Worm (Caenorhabditis elegans): Measurements from ENCODE around the gene hcf-1.

Gene hcf-1

ce11 chrIV:7727258-7727657 lies 46.8 kb downstream of the hcf-1 start:
- TF ChIP-seq pqm-1 (tag; optimal IDR thresholded peaks at IDR 0.05): no peak
- TF ChIP-seq mml-1 (tag; optimal IDR thresholded peaks at IDR 0.05): no peak
- TF ChIP-seq nhr-43 (tag; optimal IDR thresholded peaks at IDR 0.05; ENCODE audit: poor library complexity, severe bottlenecking): no peak
- no peak for TF ChIP-seq egl-27 (tag; optimal IDR thresholded peaks at IDR 0.05)
- no peak for TF ChIP-seq ztf-4 (tag; optimal IDR thresholded peaks at IDR 0.05)
- TF ChIP-seq elt-3 (tag; optimal IDR thresholded peaks at IDR 0.05): no peak
- no peak for TF ChIP-seq elt-1 (tag; optimal IDR thresholded peaks at IDR 0.05)
- no peak for TF ChIP-seq ceh-9 (tag; optimal IDR thresholded peaks at IDR 0.05)
- no peak for TF ChIP-seq pha-4 (tag; optimal IDR thresholded peaks at IDR 0.05)
- TF ChIP-seq egl-5 (tag; optimal IDR thresholded peaks at IDR 0.05): no peak

DNA sequence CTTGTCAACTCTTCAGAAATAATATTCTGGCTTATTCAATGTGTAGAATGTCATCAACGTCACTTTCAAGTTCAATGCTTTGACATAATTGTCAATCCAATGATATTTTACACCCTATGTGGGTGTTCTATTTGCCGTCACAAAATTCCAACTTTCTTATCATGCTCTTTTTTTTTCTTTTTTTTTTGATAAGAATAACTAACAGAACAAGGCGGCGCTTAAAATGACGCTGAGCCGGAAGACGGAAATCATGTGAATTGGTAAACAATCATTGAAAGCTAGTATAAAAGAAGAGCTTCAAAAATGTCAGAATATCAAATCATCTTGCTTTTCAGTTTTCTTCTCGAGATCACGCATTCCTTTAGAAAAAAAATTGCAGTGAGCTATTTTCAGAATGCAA lies 47.8 kb downstream of the hcf-1 start, which contains the start of gene C50F7.5:
Gene C50F7.5 (plus strand): TSS at position 395 of the 400 bp plus-strand sequence.
- no peak for TF ChIP-seq hmg-11 (tag; optimal IDR thresholded peaks at IDR 0.05)
- no peak for TF ChIP-seq R02D3.7 (tag; optimal IDR thresholded peaks at IDR 0.05)
- no peak for TF ChIP-seq mdl-1 (tag; optimal IDR thresholded peaks at IDR 0.05)
- TF ChIP-seq pqm-1 (tag; optimal IDR thresholded peaks at IDR 0.05): peak; percentile 8
- no peak for TF ChIP-seq elt-3 (tag; optimal IDR thresholded peaks at IDR 0.05)
- TF ChIP-seq elt-2 (tag; optimal IDR thresholded peaks at IDR 0.05): peak; percentile 56
- TF ChIP-seq eor-1 (tag; optimal IDR thresholded peaks at IDR 0.05): no peak
- TF ChIP-seq sea-2 (GFP tag; optimal IDR thresholded peaks at IDR 0.05): no peak
- no peak for TF ChIP-seq egl-5 (tag; optimal IDR thresholded peaks at IDR 0.05)
- no peak for TF ChIP-seq zag-1 (tag; optimal IDR thresholded peaks at IDR 0.05)
- no peak for TF ChIP-seq nhr-25 (tag; optimal IDR thresholded peaks at IDR 0.05)
- no peak for TF ChIP-seq mml-1 (tag; optimal IDR thresholded peaks at IDR 0.05)
- TF ChIP-seq fos-1 (tag; optimal IDR thresholded peaks at IDR 0.05): no peak

- TF ChIP-seq egl-5 (tag; optimal IDR thresholded peaks at IDR 0.05) (no peak), nhr-237 (tag; optimal IDR thresholded peaks at IDR 0.05) (no peak), lin-39 (tag; optimal IDR thresholded peaks at IDR 0.05) (peak; percentile 73)
These were observed 49.2 kb downstream of the hcf-1 start for ce11 chrIV:7724912-7725311.

ce11 chrIV:7723555-7723954 lies 50.5 kb downstream of the hcf-1 start:
- TF ChIP-seq egl-5 (tag; optimal IDR thresholded peaks at IDR 0.05): peak; percentile 76
- no peak for TF ChIP-seq nhr-76 (tag; optimal IDR thresholded peaks at IDR 0.05)
- no peak for TF ChIP-seq nhr-237 (tag; optimal IDR thresholded peaks at IDR 0.05)
- TF ChIP-seq ztf-4 (tag; optimal IDR thresholded peaks at IDR 0.05): no peak
- no peak for TF ChIP-seq ama-1 (optimal IDR thresholded peaks at IDR 0.05)

ce11 chrIV:7722806-7723205 lies 51.3 kb downstream of the hcf-1 start, which contains the start of gene C50F7.6:
Gene C50F7.6, minus strand, starts transcription at chrIV:7723199.
- TF ChIP-seq egl-5 (tag; optimal IDR thresholded peaks at IDR 0.05) (peak; percentile 53), hmg-11 (tag; optimal IDR thresholded peaks at IDR 0.05) (no peak)
